Worm (Caenorhabditis elegans) whole organism, L2 larva: Measurements from ENCODE around the gene hoe-1.
"Not testable (repeated sequence)": the region's sequence is repeated elsewhere in the genome, so short reads cannot be mapped to it uniquely, and the experiment has no call there.

ENCODE experiments used
- C34F6.9 ChIP-seq: fragments of 150-350 bp; optimal IDR thresholded peaks from 2 replicates; lab custom pipeline; 2014; ENCODE audit warnings: missing biosample characterization, missing genetic modification characterization
- F13H6.1 ChIP-seq: sonication (generic microtip); optimal IDR thresholded peaks from 2 replicates; lab custom pipeline; 2016; ENCODE audit warnings: missing genetic modification characterization, missing compliant biosample characterization
- R02D3.7 ChIP-seq: fragments of 150-350 bp; optimal IDR thresholded peaks from 2 replicates; lab custom pipeline; 2014; ENCODE audit warnings: missing biosample characterization, missing genetic modification characterization
- Y55F3AM.14 ChIP-seq: fragments of 200-800 bp; sonication (Bioruptor generic); optimal IDR thresholded peaks from 2 replicates; lab custom pipeline; 2018; ENCODE audit warnings: mild to moderate bottlenecking, missing genetic modification characterization, missing compliant biosample characterization
- ZK546.5 ChIP-seq: sonication (generic microtip); optimal IDR thresholded peaks from 2 replicates; lab custom pipeline; 2017; ENCODE audit warnings: missing biosample characterization, missing genetic modification characterization
- alr-1 ChIP-seq: fragments of 150-350 bp; optimal IDR thresholded peaks from 2 replicates; lab custom pipeline; 2014; ENCODE audit warnings: missing biosample characterization, missing genetic modification characterization
- aly-2 ChIP-seq: fragments of 150-350 bp; optimal IDR thresholded peaks from 2 replicates; lab custom pipeline; 2014; ENCODE audit warnings: missing biosample characterization, missing genetic modification characterization
- ama-1 ChIP-seq: fragments of 150-350 bp; optimal IDR thresholded peaks from 2 replicates; lab custom pipeline; 2018; ENCODE audit warnings: inconsistent platforms
- blmp-1 ChIP-seq: sonication (generic microtip); optimal IDR thresholded peaks from 2 replicates; lab custom pipeline; 2017; ENCODE audit warnings: missing genetic modification characterization, mild to moderate bottlenecking, missing compliant biosample characterization, antibody characterized with exemption, moderate library complexity; ENCODE audit not compliant: insufficient read depth
- crh-2 ChIP-seq: sonication (generic microtip); optimal IDR thresholded peaks from 2 replicates; lab custom pipeline; 2017; ENCODE audit warnings: missing biosample characterization, missing genetic modification characterization
- egl-27 ChIP-seq: sonication (generic microtip); optimal IDR thresholded peaks from 3 replicates; lab custom pipeline; 2017; ENCODE audit warnings: missing biosample characterization, missing genetic modification reagents, missing genetic modification characterization
- elt-1 ChIP-seq: fragments of 150-350 bp; optimal IDR thresholded peaks from 2 replicates; lab custom pipeline; 2014; ENCODE audit warnings: missing biosample characterization, missing genetic modification characterization
- elt-3 ChIP-seq: sonication (generic microtip); optimal IDR thresholded peaks from 2 replicates; lab custom pipeline; 2017; ENCODE audit warnings: missing biosample characterization, missing genetic modification characterization
- gmeb-1 ChIP-seq: fragments of 150-350 bp; optimal IDR thresholded peaks from 2 replicates; lab custom pipeline; 2014; ENCODE audit warnings: missing biosample characterization, missing genetic modification characterization
- lin-13 ChIP-seq: fragments of 150-350 bp; optimal IDR thresholded peaks from 2 replicates; lab custom pipeline; 2014; ENCODE audit warnings: missing biosample characterization, missing genetic modification reagents, missing genetic modification characterization
- lin-39 ChIP-seq: fragments of 150-350 bp; optimal IDR thresholded peaks from 2 replicates; lab custom pipeline; 2014; ENCODE audit warnings: missing biosample characterization, missing genetic modification reagents, missing genetic modification characterization
- lsy-2 ChIP-seq, 2 experiments: fragments of 150-350 bp in 1 of 2; sonication (generic microtip) in 1 of 2; optimal IDR thresholded peaks; 2 replicates each; lab custom pipeline; 2014 to 2017; ENCODE audit warnings: missing biosample characterization in 2 of 2, missing genetic modification characterization in 2 of 2
- mab-5 ChIP-seq: fragments of 150-350 bp; optimal IDR thresholded peaks from 2 replicates; lab custom pipeline; 2014; ENCODE audit warnings: missing biosample characterization, missing genetic modification characterization
- mbf-1 ChIP-seq: sonication (generic microtip); optimal IDR thresholded peaks from 2 replicates; lab custom pipeline; 2017; ENCODE audit warnings: missing biosample characterization, missing genetic modification characterization
- mdl-1 ChIP-seq, 2 experiments: fragments of 150-350 bp in 1 of 2; sonication (generic microtip) in 1 of 2; optimal IDR thresholded peaks; 2 replicates each; lab custom pipeline; 2017; ENCODE audit warnings: missing biosample characterization in 2 of 2, missing genetic modification characterization in 2 of 2
- nhr-11 ChIP-seq: fragments of 150-350 bp; optimal IDR thresholded peaks from 2 replicates; lab custom pipeline; 2014; ENCODE audit warnings: missing biosample characterization, missing genetic modification characterization
- nhr-12 ChIP-seq: fragments of 150-350 bp; optimal IDR thresholded peaks from 2 replicates; lab custom pipeline; 2014; ENCODE audit warnings: missing biosample characterization, missing genetic modification characterization
- nhr-129 ChIP-seq: fragments of 150-350 bp; optimal IDR thresholded peaks from 2 replicates; lab custom pipeline; 2014; ENCODE audit warnings: missing biosample characterization, missing genetic modification characterization
- nhr-21 ChIP-seq: fragments of 150-350 bp; optimal IDR thresholded peaks from 2 replicates; lab custom pipeline; 2014; ENCODE audit warnings: missing biosample characterization, missing genetic modification characterization
- nhr-23 ChIP-seq: fragments of 150-350 bp; optimal IDR thresholded peaks from 2 replicates; lab custom pipeline; 2014; ENCODE audit warnings: missing biosample characterization, missing genetic modification reagents, missing genetic modification characterization
- nhr-237 ChIP-seq: fragments of 150-350 bp; optimal IDR thresholded peaks from 2 replicates; lab custom pipeline; 2014; ENCODE audit warnings: missing biosample characterization, missing genetic modification characterization
- nhr-25 ChIP-seq: fragments of 150-350 bp; sonication (generic microtip); optimal IDR thresholded peaks from 3 replicates; lab custom pipeline; 2014; ENCODE audit warnings: missing biosample characterization, missing genetic modification characterization
- nhr-6 ChIP-seq: fragments of 150-350 bp; optimal IDR thresholded peaks from 2 replicates; lab custom pipeline; 2014; ENCODE audit warnings: missing biosample characterization, missing genetic modification characterization
- sem-4 ChIP-seq: fragments of 150-350 bp; optimal IDR thresholded peaks from 2 replicates; lab custom pipeline; 2014; ENCODE audit warnings: missing biosample characterization, missing genetic modification reagents, missing genetic modification characterization
- skn-1 ChIP-seq: sonication (generic microtip); optimal IDR thresholded peaks from 2 replicates; lab custom pipeline; 2017; ENCODE audit warnings: missing biosample characterization, missing genetic modification characterization
- sma-3 ChIP-seq: sonication (generic microtip); optimal IDR thresholded peaks from 2 replicates; lab custom pipeline; 2016; ENCODE audit warnings: missing genetic modification reagents, missing genetic modification characterization, missing compliant biosample characterization
- sma-9 ChIP-seq, 2 experiments: fragments of 150-350 bp in 1 of 2; sonication (generic microtip) in 1 of 2; optimal IDR thresholded peaks; 2 replicates each; lab custom pipeline; 2014 to 2016; ENCODE audit warnings: missing genetic modification characterization in 2 of 2, mild to moderate bottlenecking in 1 of 2, missing biosample characterization in 1 of 2, missing compliant biosample characterization in 1 of 2, missing genetic modification reagents in 1 of 2, moderate library complexity in 1 of 2
- unc-39 ChIP-seq: fragments of 150-350 bp; optimal IDR thresholded peaks from 2 replicates; lab custom pipeline; 2014; ENCODE audit warnings: missing biosample characterization, missing genetic modification characterization
- unc-55 ChIP-seq: fragments of 150-350 bp; sonication (generic microtip); optimal IDR thresholded peaks from 3 replicates; lab custom pipeline; 2014; ENCODE audit warnings: missing biosample characterization, missing genetic modification reagents, missing genetic modification characterization
- zag-1 ChIP-seq: fragments of 150-350 bp; optimal IDR thresholded peaks from 2 replicates; lab custom pipeline; 2014; ENCODE audit warnings: missing biosample characterization, missing genetic modification characterization
- ztf-4 ChIP-seq: fragments of 150-350 bp; optimal IDR thresholded peaks from 2 replicates; lab custom pipeline; 2014; ENCODE audit warnings: missing biosample characterization, missing genetic modification characterization

hoe-1 gene

ce11 chrIV:4725478-4725920 is 18.6 kb downstream of the hoe-1 start:
- TF ChIP-seq F13H6.1 (tag; lab: Kevin White, UChicago): peak; percentile 81
- TF ChIP-seq nhr-6: peak; percentile 11
- TF ChIP-seq unc-55 (GFP tag; lab: Kevin White, UChicago): peak; percentile 35
- peak; percentile 50 for TF ChIP-seq sma-9 (GFP tag; optimal IDR thresholded peaks at IDR 0.05; lab: Kevin White, UChicago)
- TF ChIP-seq sma-9 (tag; optimal IDR thresholded peaks at IDR 0.05; lab: Kevin White, UChicago): not testable (repeated sequence)
- peak; percentile 86 for TF ChIP-seq sma-3 (GFP tag; lab: Kevin White, UChicago)
- TF ChIP-seq nhr-129 (tag; lab: Kevin White, UChicago): peak; percentile 29
- TF ChIP-seq C34F6.9 (tag; lab: Kevin White, UChicago): peak; percentile 32
- TF ChIP-seq crh-2 (tag; lab: Kevin White, UChicago): peak; percentile 36
- TF ChIP-seq gmeb-1: peak; percentile 58
- peak; percentile 21 for TF ChIP-seq R02D3.7 (tag; lab: Kevin White, UChicago)
- peak; percentile 65 for TF ChIP-seq nhr-25 (tag; lab: Kevin White, UChicago)
- TF ChIP-seq mab-5 (tag; lab: Kevin White, UChicago): peak; percentile 16
- peak; percentile 65 for TF ChIP-seq nhr-21
- peak; percentile 95 to 98 for TF ChIP-seq lsy-2 (tag; optimal IDR thresholded peaks at IDR 0.05; lab: Kevin White, UChicago)
- peak; percentile 34 for TF ChIP-seq nhr-11 (tag; lab: Kevin White, UChicago)
- peak; percentile 19 for TF ChIP-seq ztf-4
- TF ChIP-seq blmp-1 (tag; lab: Kevin White, UChicago): peak; percentile 13
- TF ChIP-seq lin-13 (GFP tag; lab: Kevin White, UChicago): peak; percentile 68
- peak; percentile 74 for TF ChIP-seq ZK546.5 (tag; lab: Kevin White, UChicago)

ce11 chrIV:4724562-4724961 is 19.5 kb downstream of the hoe-1 start, which contains the start of gene K08F11.1:
TSS of gene K08F11.1 (plus strand) at chrIV:4724862.
- TF ChIP-seq unc-39 (no peak), alr-1 (tag; lab: Kevin White, UChicago) (no peak), mdl-1 (tag; optimal IDR thresholded peaks at IDR 0.05; lab: Kevin White, UChicago) (no peak), egl-27 (tag; lab: Kevin White, UChicago) (no peak), elt-3 (tag; lab: Kevin White, UChicago) (no peak), nhr-11 (tag; lab: Kevin White, UChicago) (no peak), crh-2 (tag; lab: Kevin White, UChicago) (no peak), ZK546.5 (tag; lab: Kevin White, UChicago) (no peak), aly-2 (no peak)
- TF ChIP-seq, all 48 proteins: peak for 0

ce11 chrIV:4723687-4724086 is 20.4 kb downstream of the hoe-1 start:
- TF ChIP-seq nhr-25 (tag; lab: Kevin White, UChicago) (no peak), unc-39 (no peak), ztf-4 (no peak), nhr-23 (tag; lab: Kevin White, UChicago) (no peak)

ce11 chrIV:4720522-4720921 is 23.5 kb downstream of the hoe-1 start:
- TF ChIP-seq F13H6.1 (tag; lab: Kevin White, UChicago) (peak; percentile 14), C34F6.9 (tag; lab: Kevin White, UChicago) (peak; percentile 8), gmeb-1 (peak; percentile 17), lsy-2 (tag; optimal IDR thresholded peaks at IDR 0.05; lab: Kevin White, UChicago) (peak; percentile 77 to 85), sma-3 (GFP tag; lab: Kevin White, UChicago) (peak; percentile 22), unc-55 (GFP tag; lab: Kevin White, UChicago) (peak; percentile 2)

ce11 chrIV:4715785-4716184 is 28.3 kb downstream of the hoe-1 start, which contains the start of gene miro-1:
TSS of gene miro-1 (minus strand) at chrIV:4715807.
- TF ChIP-seq nhr-21; Y55F3AM.14 (GFP tag; lab: Kevin White, UChicago); skn-1 (tag; lab: Kevin White, UChicago): not testable (repeated sequence)

- no peak for TF ChIP-seq blmp-1 (tag; lab: Kevin White, UChicago)
- no peak for TF ChIP-seq mdl-1 (tag; optimal IDR thresholded peaks at IDR 0.05; lab: Kevin White, UChicago)
- TF ChIP-seq elt-1: no peak
- TF ChIP-seq mbf-1 (tag; lab: Kevin White, UChicago): no peak
- no peak for TF ChIP-seq sem-4
- no peak for TF ChIP-seq lin-39 (tag; lab: Kevin White, UChicago)
- peak; percentile 0 for TF ChIP-seq C34F6.9 (tag; lab: Kevin White, UChicago)
- TF ChIP-seq sma-3 (GFP tag; lab: Kevin White, UChicago): peak; percentile 29
- TF ChIP-seq Y55F3AM.14 (GFP tag; lab: Kevin White, UChicago): no peak
- TF ChIP-seq ama-1: no peak
- no peak for TF ChIP-seq skn-1 (tag; lab: Kevin White, UChicago)
- TF ChIP-seq unc-55 (GFP tag; lab: Kevin White, UChicago): peak; percentile 5
- peak in 1 of 2 experiments; percentile 32 for TF ChIP-seq lsy-2 (tag; optimal IDR thresholded peaks at IDR 0.05; lab: Kevin White, UChicago)
- TF ChIP-seq nhr-237: no peak
- TF ChIP-seq lin-13 (GFP tag; lab: Kevin White, UChicago): no peak
- no peak for TF ChIP-seq zag-1
- no peak for TF ChIP-seq nhr-12 (tag; lab: Kevin White, UChicago)
- TF ChIP-seq elt-3 (tag; lab: Kevin White, UChicago): no peak
Measured at ce11 chrIV:4712376-4712775, 31.7 kb downstream of the hoe-1 start, which contains the start of gene yars-2. TSS of gene yars-2 (minus strand) at chrIV:4712624.
